ENCODE assay signal across 4 worm cellular contexts in the genomic region with DNA sequence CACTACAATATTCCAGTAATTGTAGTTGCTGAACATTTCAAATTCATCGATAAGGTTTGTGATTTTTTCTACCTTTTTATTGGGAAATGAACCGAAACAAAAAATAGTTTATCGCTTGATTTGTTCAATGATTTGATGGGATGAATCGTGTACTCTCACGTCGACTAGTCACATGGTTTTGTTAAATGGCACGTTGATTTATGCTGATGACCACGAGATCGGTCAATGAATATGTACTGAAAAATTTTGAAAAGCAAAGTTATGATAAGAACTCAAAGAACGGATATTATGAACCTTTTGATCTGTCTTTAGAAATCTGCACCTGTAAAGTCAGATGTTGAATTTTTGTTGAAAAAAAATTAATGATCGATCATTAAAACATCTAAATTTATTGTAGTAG.
TF ChIP-seq lines count a peak whose summit lies in the region.

No protein-coding gene starts in this region.

TF ChIP-seq in whole organism, L1 larva, 84 proteins besides CTCF, POLR2A, EP300 and RAD21 (continued from another document and continues in another):
- no peak for TF ChIP-seq egl-27 (tag; optimal IDR thresholded peaks at IDR 0.05; lab: Kevin White, UChicago)
- TF ChIP-seq ces-1 (GFP tag; optimal IDR thresholded peaks at IDR 0.05; lab: Kevin White, UChicago), result no peak
- TF ChIP-seq zip-4 (GFP tag; optimal IDR thresholded peaks at IDR 0.05; lab: Kevin White, UChicago), result no peak
- no peak for TF ChIP-seq swsn-7 (tag; optimal IDR thresholded peaks at IDR 0.05; lab: Kevin White, UChicago)
- TF ChIP-seq ztf-11 (tag; optimal IDR thresholded peaks at IDR 0.05; lab: Kevin White, UChicago), result no peak
- TF ChIP-seq lin-35 (GFP tag; optimal IDR thresholded peaks at IDR 0.05; lab: Kevin White, UChicago), result peak in 1 of 2 experiments; percentile 86
- TF ChIP-seq hlh-17 (GFP tag; optimal IDR thresholded peaks at IDR 0.05; lab: Kevin White, UChicago; ENCODE audit: borderline replicate concordance), result no peak
- no peak for TF ChIP-seq sptf-1 (tag; optimal IDR thresholded peaks at IDR 0.05; lab: Kevin White, UChicago)
- peak; percentile 36 for TF ChIP-seq lin-13 (GFP tag; optimal IDR thresholded peaks at IDR 0.05; lab: Kevin White, UChicago)
- TF ChIP-seq lsy-2 (tag; optimal IDR thresholded peaks at IDR 0.05; lab: Kevin White, UChicago), result peak; percentile 15 to 60
- no peak for TF ChIP-seq jun-1 (tag; optimal IDR thresholded peaks at IDR 0.05; lab: Kevin White, UChicago)
- peak; percentile 70 for TF ChIP-seq C16A3.4 (tag; optimal IDR thresholded peaks at IDR 0.05; lab: Kevin White, UChicago)
- peak; percentile 32 for TF ChIP-seq xbp-1 (tag; optimal IDR thresholded peaks at IDR 0.05; lab: Kevin White, UChicago)
- peak; percentile 85 for TF ChIP-seq lin-14 (GFP tag; optimal IDR thresholded peaks at IDR 0.05; lab: Kevin White, UChicago)
- TF ChIP-seq aly-2 (tag; optimal IDR thresholded peaks at IDR 0.05; lab: Kevin White, UChicago), result no peak
- peak; percentile 53; the same call in 1 of the 2 replicates for TF ChIP-seq grh-1 (GFP tag; IDR thresholded peaks at IDR 0.05; lab: Robert Waterston, UW)
- TF ChIP-seq rnt-1 (tag; optimal IDR thresholded peaks at IDR 0.05; lab: Kevin White, UChicago), result no peak
- no peak for TF ChIP-seq ztf-4 (tag; optimal IDR thresholded peaks at IDR 0.05; lab: Kevin White, UChicago)
- no peak for TF ChIP-seq fkh-10 (GFP tag; optimal IDR thresholded peaks at IDR 0.05; lab: Kevin White, UChicago)
- peak; percentile 39 for TF ChIP-seq lir-3 (tag; optimal IDR thresholded peaks at IDR 0.05; lab: Kevin White, UChicago; ENCODE audit: poor library complexity)
- TF ChIP-seq pqm-1 (tag; optimal IDR thresholded peaks at IDR 0.05; lab: Kevin White, UChicago), result no peak
- TF ChIP-seq ets-5 (GFP tag; IDR thresholded peaks at IDR 0.05; lab: Robert Waterston, UW), result no peak
- TF ChIP-seq alr-1 (tag; optimal IDR thresholded peaks at IDR 0.05; lab: Kevin White, UChicago; ENCODE audit: borderline replicate concordance), result no peak
- TF ChIP-seq ceh-88 (GFP tag; IDR thresholded peaks at IDR 0.05; lab: Robert Waterston, UW), result 0 out of 2 replicates have a peak, but pooled peaks have one; percentile 35
- no peak for TF ChIP-seq C04F5.9 (tag; optimal IDR thresholded peaks at IDR 0.05; lab: Kevin White, UChicago)
- no peak for TF ChIP-seq efl-3 (GFP tag; optimal IDR thresholded peaks at IDR 0.05; lab: Kevin White, UChicago)
- TF ChIP-seq ceh-90 (tag; optimal IDR thresholded peaks at IDR 0.05; lab: Kevin White, UChicago), result no peak
- no peak for TF ChIP-seq lin-39 (tag; optimal IDR thresholded peaks at IDR 0.05; lab: Kevin White, UChicago)
- TF ChIP-seq zag-1 (tag; optimal IDR thresholded peaks at IDR 0.05; lab: Kevin White, UChicago), result no peak
- TF ChIP-seq tbx-2 (tag; optimal IDR thresholded peaks at IDR 0.05; lab: Kevin White, UChicago), result peak; percentile 78
- peak; percentile 23 for TF ChIP-seq vab-15 (tag; optimal IDR thresholded peaks at IDR 0.05; lab: Kevin White, UChicago)

TF ChIP-seq in whole organism, L3 larva, 47 proteins besides CTCF, POLR2A, EP300 and RAD21 (continued from another document):
- no peak for TF ChIP-seq lin-15B (tag; optimal IDR thresholded peaks at IDR 0.05; lab: Kevin White, UChicago)
- no peak for TF ChIP-seq ama-1 (optimal IDR thresholded peaks at IDR 0.05; lab: Kevin White, UChicago)

TF ChIP-seq in whole organism, L4 larva, 104 proteins besides CTCF, POLR2A, EP300 and RAD21 (continued from another document):
- TF ChIP-seq unc-130 (GFP tag; optimal IDR thresholded peaks at IDR 0.05; lab: Kevin White, UChicago) (no peak), ZK546.5 (tag; optimal IDR thresholded peaks at IDR 0.05; lab: Kevin White, UChicago) (no peak), hlh-11 (tag; optimal IDR thresholded peaks at IDR 0.05; lab: Kevin White, UChicago) (peak; percentile 64), nhr-28 (tag; optimal IDR thresholded peaks at IDR 0.05; lab: Kevin White, UChicago) (peak; percentile 97), nhr-76 (tag; optimal IDR thresholded peaks at IDR 0.05; lab: Kevin White, UChicago) (peak; percentile 12)

TF ChIP-seq in whole organism, young adult, 124 proteins besides CTCF, POLR2A, EP300 and RAD21 (continued from another document):
- TF ChIP-seq die-1 (tag; optimal IDR thresholded peaks at IDR 0.05; lab: Kevin White, UChicago) (peak; percentile 1), F22D6.2 (tag; optimal IDR thresholded peaks at IDR 0.05; lab: Kevin White, UChicago) (peak; percentile 82), nhr-27 (tag; optimal IDR thresholded peaks at IDR 0.05; lab: Kevin White, UChicago) (no peak), T26A5.8 (tag; optimal IDR thresholded peaks at IDR 0.05; lab: Kevin White, UChicago) (no peak), ztf-6 (GFP tag; IDR thresholded peaks at IDR 0.05; lab: Robert Waterston, UW) (no peak), ztf-22 (GFP tag; optimal IDR thresholded peaks at IDR 0.05; lab: Kevin White, UChicago) (no peak), hrde-1 (tag; optimal IDR thresholded peaks at IDR 0.05; lab: Kevin White, UChicago; ENCODE audit: borderline replicate concordance) (no peak), Y56A3A.18 (GFP tag; IDR thresholded peaks at IDR 0.05; lab: Robert Waterston, UW) (0 out of 2 replicates have a peak, but pooled peaks have one; percentile 33), bed-1 (GFP tag; IDR thresholded peaks at IDR 0.05; lab: Robert Waterston, UW) (no peak), F55B11.4 (tag; optimal IDR thresholded peaks at IDR 0.05; lab: Kevin White, UChicago; ENCODE audit: borderline replicate concordance, insufficient read depth) (no peak), K12H6.12 (tag; optimal IDR thresholded peaks at IDR 0.05; lab: Kevin White, UChicago) (no peak), Y53G8AR.9 (GFP tag; conservative IDR thresholded peaks at IDR 0.05; lab: Robert Waterston, UW) (no peak), ceh-58 (GFP tag; IDR thresholded peaks at IDR 0.05; lab: Robert Waterston, UW) (no peak), nhr-80 (tag; optimal IDR thresholded peaks at IDR 0.05; lab: Kevin White, UChicago) (peak; percentile 15)
TF ChIP-seq in whole organism, young adult: peak in this region for 9.
